Worm (Caenorhabditis elegans): Measurements from ENCODE around the gene amt-2.

Gene amt-2

ce11 chrIV:13035302-13035701 lies 6.9 kb upstream of the amt-2 start:
- no peak for TF ChIP-seq tra-4 (tag; optimal IDR thresholded peaks at IDR 0.05)
- TF ChIP-seq hnd-1 (tag; optimal IDR thresholded peaks at IDR 0.05): no peak
- no peak for TF ChIP-seq ceh-13 (GFP tag; optimal IDR thresholded peaks at IDR 0.05)
- no peak for TF ChIP-seq sea-1 (GFP tag; conservative IDR thresholded peaks at IDR 0.05)
- no peak for TF ChIP-seq F13C5.2 (tag; optimal IDR thresholded peaks at IDR 0.05)
- TF ChIP-seq tbx-11 (GFP tag; IDR thresholded peaks at IDR 0.05): no peak
- no peak for TF ChIP-seq aly-1 (tag; optimal IDR thresholded peaks at IDR 0.05)
- TF ChIP-seq tbx-37 (GFP tag; conservative IDR thresholded peaks at IDR 0.05): no peak
- no peak for TF ChIP-seq pes-1 (GFP tag; IDR thresholded peaks at IDR 0.05)
- TF ChIP-seq ama-1 (optimal IDR thresholded peaks at IDR 0.05): no peak
- no peak for TF ChIP-seq scrt-1 (GFP tag; IDR thresholded peaks at IDR 0.05)
- TF ChIP-seq ceh-36 (tag; optimal IDR thresholded peaks at IDR 0.05): no peak
- no peak for TF ChIP-seq B0310.2 (tag; optimal IDR thresholded peaks at IDR 0.05)
- TF ChIP-seq ets-7 (tag; optimal IDR thresholded peaks at IDR 0.05): no peak
- TF ChIP-seq hmbx-1 (tag; optimal IDR thresholded peaks at IDR 0.05): no peak
- no peak for TF ChIP-seq flt-1 (GFP tag; IDR thresholded peaks at IDR 0.05)
- no peak for TF ChIP-seq hmg-4 (GFP tag; optimal IDR thresholded peaks at IDR 0.05)

ce11 chrIV:13036835-13037234 lies 5.4 kb upstream of the amt-2 start:
- no peak for TF ChIP-seq tra-4 (tag; optimal IDR thresholded peaks at IDR 0.05)
- TF ChIP-seq hmg-4 (GFP tag; optimal IDR thresholded peaks at IDR 0.05): no peak
- no peak for TF ChIP-seq flt-1 (GFP tag; IDR thresholded peaks at IDR 0.05)
- no peak for TF ChIP-seq B0310.2 (tag; optimal IDR thresholded peaks at IDR 0.05)
- TF ChIP-seq hmbx-1 (tag; optimal IDR thresholded peaks at IDR 0.05): no peak
- TF ChIP-seq ama-1 (optimal IDR thresholded peaks at IDR 0.05): no peak
- no peak for TF ChIP-seq scrt-1 (GFP tag; IDR thresholded peaks at IDR 0.05)
- no peak for TF ChIP-seq ceh-36 (tag; optimal IDR thresholded peaks at IDR 0.05)
- TF ChIP-seq hnd-1 (tag; optimal IDR thresholded peaks at IDR 0.05): no peak
- TF ChIP-seq tbx-37 (GFP tag; conservative IDR thresholded peaks at IDR 0.05): no peak
- TF ChIP-seq sea-1 (GFP tag; conservative IDR thresholded peaks at IDR 0.05): no peak
- no peak for TF ChIP-seq ets-7 (tag; optimal IDR thresholded peaks at IDR 0.05)
- TF ChIP-seq ceh-13 (GFP tag; optimal IDR thresholded peaks at IDR 0.05): no peak
- TF ChIP-seq F13C5.2 (tag; optimal IDR thresholded peaks at IDR 0.05): no peak
- TF ChIP-seq pes-1 (GFP tag; IDR thresholded peaks at IDR 0.05): no peak
- TF ChIP-seq aly-1 (tag; optimal IDR thresholded peaks at IDR 0.05): no peak
- TF ChIP-seq tbx-11 (GFP tag; IDR thresholded peaks at IDR 0.05): no peak

ce11 chrIV:13038888-13039287 lies 3.3 kb upstream of the amt-2 start, which contains the start of gene F49E11.2:
Gene F49E11.2 (minus strand): TSS chrIV:13038988.
- no peak for TF ChIP-seq ceh-36 (tag; optimal IDR thresholded peaks at IDR 0.05)
- TF ChIP-seq hmg-4 (GFP tag; optimal IDR thresholded peaks at IDR 0.05): no peak
- TF ChIP-seq sea-1 (GFP tag; conservative IDR thresholded peaks at IDR 0.05): no peak
- TF ChIP-seq flt-1 (GFP tag; IDR thresholded peaks at IDR 0.05): no peak
- no peak for TF ChIP-seq tbx-37 (GFP tag; conservative IDR thresholded peaks at IDR 0.05)
- TF ChIP-seq tra-4 (tag; optimal IDR thresholded peaks at IDR 0.05): no peak
- TF ChIP-seq hnd-1 (tag; optimal IDR thresholded peaks at IDR 0.05): no peak
- no peak for TF ChIP-seq hmbx-1 (tag; optimal IDR thresholded peaks at IDR 0.05)
- no peak for TF ChIP-seq B0310.2 (tag; optimal IDR thresholded peaks at IDR 0.05)
- TF ChIP-seq ets-7 (tag; optimal IDR thresholded peaks at IDR 0.05): no peak
- TF ChIP-seq F13C5.2 (tag; optimal IDR thresholded peaks at IDR 0.05): no peak
- TF ChIP-seq aly-1 (tag; optimal IDR thresholded peaks at IDR 0.05): no peak
- no peak for TF ChIP-seq scrt-1 (GFP tag; IDR thresholded peaks at IDR 0.05)
- no peak for TF ChIP-seq ceh-13 (GFP tag; optimal IDR thresholded peaks at IDR 0.05)
- TF ChIP-seq tbx-11 (GFP tag; IDR thresholded peaks at IDR 0.05): no peak

DNA sequence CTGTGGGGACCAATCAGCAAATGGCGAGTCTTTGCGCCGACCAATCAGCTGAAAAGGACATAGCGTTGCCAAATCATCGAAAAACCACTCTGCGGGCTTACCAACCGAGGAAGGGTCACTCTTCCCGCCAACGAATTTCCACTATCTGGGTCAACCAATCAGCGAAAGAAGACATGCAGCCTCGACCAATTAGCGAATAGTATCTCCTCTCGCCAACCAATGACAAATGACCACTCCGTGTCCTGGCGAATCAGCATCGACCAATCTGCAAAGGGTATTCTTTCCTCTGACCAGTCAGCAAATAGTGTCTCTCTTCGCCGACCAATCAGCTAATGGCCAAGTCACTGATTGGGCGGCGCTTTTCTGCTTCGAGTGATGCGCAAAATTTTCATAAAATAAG lies 705 bp upstream of the amt-2 start:
- TF ChIP-seq sea-1 (GFP tag; conservative IDR thresholded peaks at IDR 0.05): no peak
- TF ChIP-seq tbx-11 (GFP tag; IDR thresholded peaks at IDR 0.05): no peak
- no peak for TF ChIP-seq aly-1 (tag; optimal IDR thresholded peaks at IDR 0.05)

DNA sequence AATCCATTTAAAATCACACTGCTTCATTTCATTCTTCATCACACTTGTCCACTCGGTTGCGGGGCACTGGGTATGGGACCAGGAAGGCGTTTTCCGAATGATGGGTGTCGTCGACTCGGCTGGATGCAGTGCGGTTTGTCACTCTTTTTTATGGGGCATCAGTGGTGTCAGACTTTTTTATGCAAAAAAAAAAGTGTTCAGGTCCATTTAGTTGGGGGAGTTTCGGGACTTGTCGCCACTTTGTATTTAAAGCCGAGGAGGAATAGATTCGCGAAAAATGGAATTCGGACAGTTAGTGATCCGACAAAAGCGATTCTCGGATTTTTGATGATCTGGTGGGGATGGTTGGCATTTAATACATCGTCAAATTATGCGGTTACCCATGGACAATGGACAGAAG lies 2.8 kb downstream of the amt-2 start:
- TF ChIP-seq hnd-1 (tag; optimal IDR thresholded peaks at IDR 0.05) (no peak), tra-4 (tag; optimal IDR thresholded peaks at IDR 0.05) (no peak), ceh-36 (tag; optimal IDR thresholded peaks at IDR 0.05) (no peak), ama-1 (optimal IDR thresholded peaks at IDR 0.05) (no peak), F13C5.2 (tag; optimal IDR thresholded peaks at IDR 0.05) (no peak), B0310.2 (tag; optimal IDR thresholded peaks at IDR 0.05) (no peak), flt-1 (GFP tag; IDR thresholded peaks at IDR 0.05) (no peak), hmg-4 (GFP tag; optimal IDR thresholded peaks at IDR 0.05) (no peak)

- TF ChIP-seq scrt-1 (GFP tag; IDR thresholded peaks at IDR 0.05): no peak
Measured at ce11 chrIV:13046848-13047247, 4.7 kb downstream of the amt-2 start, which contains the start of gene scl-9. Gene scl-9 (plus strand): TSS chrIV:13047148.

ce11 chrIV:13048157-13048556 lies 6.0 kb downstream of the amt-2 start, which contains the start of gene scl-10:
Gene scl-10 (plus strand): TSS chrIV:13048457.
- TF ChIP-seq ceh-36 (tag; optimal IDR thresholded peaks at IDR 0.05) (no peak), tbx-37 (GFP tag; conservative IDR thresholded peaks at IDR 0.05) (no peak), pes-1 (GFP tag; IDR thresholded peaks at IDR 0.05) (no peak), hmbx-1 (tag; optimal IDR thresholded peaks at IDR 0.05) (no peak), ama-1 (optimal IDR thresholded peaks at IDR 0.05) (no peak), ets-7 (tag; optimal IDR thresholded peaks at IDR 0.05) (no peak), sea-1 (GFP tag; conservative IDR thresholded peaks at IDR 0.05) (no peak), aly-1 (tag; optimal IDR thresholded peaks at IDR 0.05) (no peak), F13C5.2 (tag; optimal IDR thresholded peaks at IDR 0.05) (no peak), flt-1 (GFP tag; IDR thresholded peaks at IDR 0.05) (no peak), hmg-4 (GFP tag; optimal IDR thresholded peaks at IDR 0.05) (no peak), ceh-13 (GFP tag; optimal IDR thresholded peaks at IDR 0.05) (no peak)

DNA sequence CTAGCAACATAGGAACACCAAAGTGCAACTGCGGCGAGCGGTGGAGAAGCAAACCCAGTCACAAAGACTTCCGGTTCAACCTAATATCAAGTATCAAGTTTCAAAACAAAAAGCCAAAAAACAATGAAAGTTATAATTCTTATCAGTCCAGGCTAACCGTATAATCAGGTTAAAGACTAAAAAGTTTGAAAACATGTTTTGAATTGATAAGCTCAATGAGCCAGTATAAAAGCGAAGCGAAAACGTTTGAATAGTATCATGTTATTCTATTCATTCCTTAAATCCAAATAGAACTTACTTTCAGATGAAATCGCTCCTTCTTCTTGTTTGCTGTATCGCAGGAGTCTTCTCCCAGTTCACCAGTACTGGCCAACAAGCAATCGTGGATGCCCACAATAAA lies 8.9 kb downstream of the amt-2 start, which contains the start of gene scl-11:
Gene scl-11 (plus strand): TSS at position 301 of the 400 bp plus-strand sequence.
- TF ChIP-seq B0310.2 (tag; optimal IDR thresholded peaks at IDR 0.05) (no peak), tra-4 (tag; optimal IDR thresholded peaks at IDR 0.05) (no peak), aly-1 (tag; optimal IDR thresholded peaks at IDR 0.05) (no peak), F13C5.2 (tag; optimal IDR thresholded peaks at IDR 0.05) (no peak), scrt-1 (GFP tag; IDR thresholded peaks at IDR 0.05) (no peak), ceh-13 (GFP tag; optimal IDR thresholded peaks at IDR 0.05) (no peak), ama-1 (optimal IDR thresholded peaks at IDR 0.05) (no peak), sea-1 (GFP tag; conservative IDR thresholded peaks at IDR 0.05) (no peak), pes-1 (GFP tag; IDR thresholded peaks at IDR 0.05) (no peak), ets-7 (tag; optimal IDR thresholded peaks at IDR 0.05) (no peak), flt-1 (GFP tag; IDR thresholded peaks at IDR 0.05) (no peak), hmg-4 (GFP tag; optimal IDR thresholded peaks at IDR 0.05) (no peak)

Measured in whole organism, early embryonic.